Fruit fly (Drosophila melanogaster): ENCODE data around the gene CG42237.

The CG42237 gene

dm6 chrX:13108144-13108824 lies 6.6 kb upstream of the CG42237 start, which contains the start of gene Fer3HCH:
TSS of gene Fer3HCH (minus strand) at chrX:13108194.
- TF ChIP-seq CG7101 (tag; optimal IDR thresholded peaks at IDR 0.05), result peak; percentile 39
- no peak for TF ChIP-seq CG11617 (GFP tag; optimal IDR thresholded peaks at IDR 0.05)
- peak; percentile 11 for TF ChIP-seq Crg-1 (GFP tag; optimal IDR thresholded peaks at IDR 0.05)
- TF ChIP-seq CG14711 (tag; optimal IDR thresholded peaks at IDR 0.05), result peak; percentile 8
- no peak for TF ChIP-seq cnc (optimal IDR thresholded peaks at IDR 0.05)
- TF ChIP-seq Clk (GFP tag; optimal IDR thresholded peaks at IDR 0.05), result no peak

DNA sequence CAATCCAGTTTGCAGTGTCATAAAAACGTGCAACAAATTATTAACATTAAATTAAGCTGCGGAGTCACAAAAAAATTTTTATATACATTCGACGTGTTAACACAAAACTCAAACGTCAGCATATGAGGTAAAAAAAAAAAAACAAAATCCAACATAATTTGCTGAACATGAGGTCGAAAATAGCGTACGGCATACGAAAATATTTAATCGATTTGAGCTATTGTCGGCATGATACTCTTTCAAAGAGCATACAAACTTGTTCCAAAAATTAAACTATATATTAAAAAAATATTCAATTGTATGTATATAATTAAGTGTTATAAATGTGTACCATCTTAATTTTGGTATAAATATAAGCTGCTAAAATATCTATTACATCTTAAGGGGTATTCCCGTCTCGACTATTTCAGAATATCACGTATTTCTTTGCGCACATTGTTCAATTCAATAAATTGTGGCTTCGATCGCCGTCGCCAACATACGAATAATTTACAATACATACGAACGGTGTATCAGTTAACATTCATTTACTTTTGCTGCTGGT lies 5.3 kb upstream of the CG42237 start:
- TF ChIP-seq bab1 (GFP tag; optimal IDR thresholded peaks at IDR 0.05) (peak; percentile 90), CG7045 (GFP tag; optimal IDR thresholded peaks at IDR 0.05) (no peak), CG12768 (GFP tag; optimal IDR thresholded peaks at IDR 0.05) (no peak), Mnt (GFP tag; optimal IDR thresholded peaks at IDR 0.05) (no peak), cic (GFP tag; optimal IDR thresholded peaks at IDR 0.05) (no peak), kay (GFP tag; ENCODE audit: borderline replicate concordance) (no peak), tj (GFP tag; optimal IDR thresholded peaks at IDR 0.05) (peak; percentile 91), CG14711 (tag; optimal IDR thresholded peaks at IDR 0.05) (peak; percentile 67), Hr96 (GFP tag; optimal IDR thresholded peaks at IDR 0.05) (no peak), CG7101 (tag; optimal IDR thresholded peaks at IDR 0.05) (peak; percentile 36)

dm6 chrX:13111832-13112231 lies 3.1 kb upstream of the CG42237 start:
- TF ChIP-seq pad (GFP tag; optimal IDR thresholded peaks at IDR 0.05) (peak; percentile 18), CG11617 (GFP tag; optimal IDR thresholded peaks at IDR 0.05) (no peak)

dm6 chrX:13112238-13112829 lies 2.6 kb upstream of the CG42237 start, which contains the start of gene Chpf:
TSS of gene Chpf (minus strand) at chrX:13112462.
- TF ChIP-seq tj (GFP tag; optimal IDR thresholded peaks at IDR 0.05) (no peak), Mnt (GFP tag; optimal IDR thresholded peaks at IDR 0.05) (peak; percentile 34), Hr96 (GFP tag; optimal IDR thresholded peaks at IDR 0.05) (peak; percentile 48)

dm6 chrX:13113863-13114407 lies 996 bp upstream of the CG42237 start:
- TF ChIP-seq CG33017 (tag; optimal IDR thresholded peaks at IDR 0.05), result no peak
- TF ChIP-seq cic (GFP tag; optimal IDR thresholded peaks at IDR 0.05), result no peak
- TF ChIP-seq Hr96 (GFP tag; optimal IDR thresholded peaks at IDR 0.05), result no peak
- no peak for TF ChIP-seq Mnt (GFP tag; optimal IDR thresholded peaks at IDR 0.05)
- no peak for TF ChIP-seq CG5204 (GFP tag; optimal IDR thresholded peaks at IDR 0.05)
- TF ChIP-seq CG1620 (GFP tag; optimal IDR thresholded peaks at IDR 0.05), result no peak
- TF ChIP-seq kay (GFP tag; ENCODE audit: borderline replicate concordance), result no peak
- TF ChIP-seq Clk (GFP tag; optimal IDR thresholded peaks at IDR 0.05), result no peak
- no peak for TF ChIP-seq toe (GFP tag; optimal IDR thresholded peaks at IDR 0.05)
- no peak for TF ChIP-seq cnc (optimal IDR thresholded peaks at IDR 0.05)
- no peak for TF ChIP-seq tj (GFP tag; optimal IDR thresholded peaks at IDR 0.05)
- no peak for TF ChIP-seq CG7101 (tag; optimal IDR thresholded peaks at IDR 0.05)
- TF ChIP-seq pad (GFP tag; optimal IDR thresholded peaks at IDR 0.05), result no peak
- TF ChIP-seq Crg-1 (GFP tag; optimal IDR thresholded peaks at IDR 0.05), result no peak
- TF ChIP-seq CG11617 (GFP tag; optimal IDR thresholded peaks at IDR 0.05), result no peak
- TF ChIP-seq bab1 (GFP tag; optimal IDR thresholded peaks at IDR 0.05), result no peak

DNA sequence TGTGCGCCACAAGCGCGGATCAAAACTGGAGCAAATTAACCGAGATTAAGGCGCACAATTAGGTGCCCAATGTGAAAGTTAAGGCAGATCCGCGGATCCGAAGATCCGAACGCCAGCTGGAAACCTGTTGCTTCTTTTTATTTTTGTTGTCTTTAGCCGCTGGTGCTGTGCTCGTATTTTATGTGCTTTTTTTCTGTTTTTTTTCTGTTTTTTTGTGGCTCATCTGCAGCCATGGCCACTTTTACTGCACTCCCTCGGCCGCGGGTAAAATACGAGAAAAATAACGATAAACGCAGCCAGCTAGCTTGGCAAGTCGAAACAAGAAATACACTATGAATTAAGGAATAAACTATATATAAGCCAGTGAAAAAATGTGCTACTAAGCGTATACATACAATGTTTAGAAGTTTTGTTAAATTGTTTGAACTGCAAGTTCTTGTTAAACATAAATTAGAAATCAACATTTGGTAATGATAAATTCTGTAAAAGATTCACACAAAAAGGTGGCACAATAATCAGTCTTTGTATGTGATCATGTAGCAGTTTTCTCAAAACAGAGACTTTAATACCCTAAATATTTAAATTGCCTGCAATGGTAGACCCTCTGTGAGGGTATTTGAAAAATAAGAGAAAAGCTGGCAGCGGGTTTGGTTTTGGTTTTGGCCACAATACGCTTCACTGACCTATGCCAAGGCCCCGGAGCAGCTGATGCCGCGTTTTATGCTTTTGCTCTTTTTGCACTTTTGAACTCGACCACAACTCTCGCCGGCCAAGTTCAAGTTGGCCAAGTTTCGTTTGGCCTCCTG lies 1.7 kb downstream of the CG42237 start:
- TF ChIP-seq pad (GFP tag; optimal IDR thresholded peaks at IDR 0.05) (no peak), tj (GFP tag; optimal IDR thresholded peaks at IDR 0.05) (peak; percentile 44), Mnt (GFP tag; optimal IDR thresholded peaks at IDR 0.05) (no peak)

- TF ChIP-seq Hr96 (GFP tag; optimal IDR thresholded peaks at IDR 0.05) (no peak), kay (GFP tag; ENCODE audit: borderline replicate concordance) (peak; percentile 96), cic (GFP tag; optimal IDR thresholded peaks at IDR 0.05) (peak; percentile 91), CG7101 (tag; optimal IDR thresholded peaks at IDR 0.05) (peak; percentile 30), Clk (GFP tag; optimal IDR thresholded peaks at IDR 0.05) (no peak), CG14711 (tag; optimal IDR thresholded peaks at IDR 0.05) (peak; percentile 11)
These were observed 10.6 kb downstream of the CG42237 start for dm6 chrX:13125559-13125958.
